Fruit fly (Drosophila melanogaster) whole organism: ENCODE data around the gene CG7246.

Experiments used
- CG8478 ChIP-seq: fragments of >200 bp; optimal IDR thresholded peaks from 2 replicates; lab custom pipeline; 2018; ENCODE audit warnings: inconsistent platforms
- Dll ChIP-seq: fragments of >200 bp; optimal IDR thresholded peaks from 2 replicates; lab custom pipeline; 2017
- EcR ChIP-seq, 2 experiments: fragments of >200 bp; optimal IDR thresholded peaks; 2 replicates each; lab custom pipeline; 2017; ENCODE audit warnings: missing biosample characterization in 2 of 2, missing genetic modification characterization in 2 of 2, missing genetic modification reagents in 2 of 2
- pan ChIP-seq: fragments of >200 bp; optimal IDR thresholded peaks from 2 replicates; lab custom pipeline; 2017
- psq ChIP-seq: fragments of >200 bp; optimal IDR thresholded peaks from 2 replicates; lab custom pipeline; 2017

- TF ChIP-seq Dll (lab: Kevin White, UChicago) (no peak), pan (lab: Kevin White, UChicago) (no peak), psq (lab: Kevin White, UChicago) (no peak), EcR (GFP tag; optimal IDR thresholded peaks at IDR 0.05; lab: Kevin White, UChicago) (no peak), CG8478 (lab: Kevin White, UChicago) (no peak)
Measured at dm6 chrX:9066802-9067489, 13.9 kb downstream of the CG7246 start.
